Worm (Caenorhabditis elegans): ENCODE data around the gene unc-80.

DNA sequence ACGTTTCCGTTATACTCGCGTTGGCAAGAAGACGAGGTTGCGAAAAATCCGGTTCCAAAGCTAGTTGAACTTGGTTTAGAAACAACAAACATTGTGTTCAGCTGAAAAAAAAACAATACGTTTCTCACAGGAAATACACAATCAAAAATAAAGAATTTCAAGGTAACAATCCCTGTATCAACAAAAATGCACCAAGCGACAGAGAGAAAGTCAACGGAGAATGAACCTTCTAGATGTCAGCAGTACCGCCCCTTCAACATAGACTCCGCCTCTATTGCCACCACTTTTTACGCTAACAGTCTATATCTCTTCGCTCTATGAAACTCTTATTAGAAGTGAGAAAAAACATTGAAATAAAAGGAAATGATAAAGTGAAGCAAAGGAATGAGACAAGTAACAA is 11.1 kb upstream of the unc-80 start, which contains the start of gene F31D4.8:
- TF ChIP-seq nhr-12 (tag; optimal IDR thresholded peaks at IDR 0.05): no peak
- no peak for TF ChIP-seq lin-13 (tag; optimal IDR thresholded peaks at IDR 0.05)

Data from whole organism, mixed stage, embryonic.